Worm (Caenorhabditis elegans) whole organism, L3 larva: ENCODE data around the gene pcp-1.

Experiments used
- R02D3.7 ChIP-seq: fragments of 150-350 bp; optimal IDR thresholded peaks from 2 replicates; lab custom pipeline; 2014; ENCODE audit warnings: missing biosample characterization, missing genetic modification characterization
- nfya-1 ChIP-seq: sonication (generic microtip); optimal IDR thresholded peaks from 2 replicates; lab custom pipeline; 2017; ENCODE audit warnings: missing genetic modification characterization, mild to moderate bottlenecking, missing compliant biosample characterization, antibody characterized with exemption, moderate library complexity; ENCODE audit not compliant: insufficient read depth

- TF ChIP-seq R02D3.7 (tag; lab: Kevin White, UChicago): no peak
- TF ChIP-seq nfya-1 (tag; lab: Kevin White, UChicago): no peak
These were observed 24.7 kb downstream of the pcp-1 start, which contains the start of gene mab-5 for ce11 chrIII:7783354-7783753.
